Worm (Caenorhabditis elegans): ENCODE data around the gene col-88.

- no peak for TF ChIP-seq elt-3 (tag; optimal IDR thresholded peaks at IDR 0.05)
- no peak for TF ChIP-seq hlh-4 (tag; optimal IDR thresholded peaks at IDR 0.05)
- TF ChIP-seq unc-86 (tag; optimal IDR thresholded peaks at IDR 0.05): no peak
- TF ChIP-seq ztf-11 (tag; optimal IDR thresholded peaks at IDR 0.05): no peak
- no peak for TF ChIP-seq pag-3 (tag; optimal IDR thresholded peaks at IDR 0.05; ENCODE audit: borderline replicate concordance, insufficient read depth)
- no peak for TF ChIP-seq mab-9 (GFP tag; IDR thresholded peaks at IDR 0.05)
- TF ChIP-seq C34B4.2 (tag; optimal IDR thresholded peaks at IDR 0.05): no peak
- no peak for TF ChIP-seq lin-39 (tag; optimal IDR thresholded peaks at IDR 0.05)
- no peak for TF ChIP-seq pqm-1 (tag; optimal IDR thresholded peaks at IDR 0.05)
- TF ChIP-seq irx-1 (tag; optimal IDR thresholded peaks at IDR 0.05): no peak
- TF ChIP-seq nhr-28 (tag; optimal IDR thresholded peaks at IDR 0.05): no peak
- TF ChIP-seq nhr-90 (tag; optimal IDR thresholded peaks at IDR 0.05; ENCODE audit: poor library complexity): no peak
- no peak for TF ChIP-seq aha-1 (tag; optimal IDR thresholded peaks at IDR 0.05)
- no peak for TF ChIP-seq fkh-10 (GFP tag; optimal IDR thresholded peaks at IDR 0.05)
Observed at ce11 chrIII:50418-50817, 9.6 kb downstream of the col-88 start.
